Worm (Caenorhabditis elegans) whole organism, young adult: ENCODE measurements around the gene srh-186.
A peak's percentile ranks its signal among the peaks of the same experiment; 100 is the strongest.

Source experiments
- B0035.1 ChIP-seq: sonication (generic microtip); optimal IDR thresholded peaks from 2 replicates; lab custom pipeline; 2016; ENCODE audit warnings: missing genetic modification characterization, mild to moderate bottlenecking, missing compliant biosample characterization, missing genotype, missing genetic modification reagents
- C06A6.2 ChIP-seq: fragments of 200-800 bp; sonication (Bioruptor generic); conservative IDR thresholded peaks from 2 replicates; pipeline ENCODE4 v1.3.6; 2022; ENCODE audit warnings: missing genetic modification characterization, missing compliant biosample characterization
- F10E7.11 ChIP-seq: sonication (generic microtip); optimal IDR thresholded peaks from 2 replicates; lab custom pipeline; 2017; ENCODE audit warnings: mild to moderate bottlenecking, missing genetic modification characterization, moderate library complexity, missing compliant biosample characterization
- F39B2.1 ChIP-seq: fragments of 200-800 bp; sonication (Bioruptor generic); IDR thresholded peaks from 2 replicates; pipeline ENCODE4 v1.3.6; 2022; ENCODE audit warnings: missing genetic modification reagents, missing genetic modification characterization, missing compliant biosample characterization
- F52B5.7 ChIP-seq: sonication (generic microtip); optimal IDR thresholded peaks from 2 replicates; lab custom pipeline; 2016; ENCODE audit warnings: mild to moderate bottlenecking, missing genetic modification characterization, missing compliant biosample characterization
- F55B11.4 ChIP-seq: sonication (generic microtip); optimal IDR thresholded peaks from 2 replicates; lab custom pipeline; 2016; ENCODE audit warnings: missing compliant biosample characterization, missing genetic modification characterization, borderline replicate concordance; ENCODE audit not compliant: insufficient read depth
- F57A8.1 ChIP-seq: fragments of 200-800 bp; sonication (Bioruptor generic); optimal IDR thresholded peaks from 2 replicates; lab custom pipeline; 2018; ENCODE audit warnings: mild to moderate bottlenecking, missing genetic modification characterization, moderate library complexity, missing compliant biosample characterization
- T07F8.4 ChIP-seq: sonication (generic microtip); optimal IDR thresholded peaks from 2 replicates; lab custom pipeline; 2016; ENCODE audit warnings: mild to moderate bottlenecking, missing genetic modification characterization, moderate library complexity, missing compliant biosample characterization
- T26A5.8 ChIP-seq: sonication (generic microtip); optimal IDR thresholded peaks from 2 replicates; lab custom pipeline; 2016; ENCODE audit warnings: missing genetic modification characterization, missing compliant biosample characterization
- Y56A3A.18 ChIP-seq: fragments of 200-800 bp; sonication (Bioruptor generic); IDR thresholded peaks from 2 replicates; pipeline ENCODE4 v1.3.6; 2022; ENCODE audit warnings: missing genetic modification reagents, missing genetic modification characterization, missing compliant biosample characterization
- Y95B8A.8 ChIP-seq: fragments of 200-800 bp; sonication (Bioruptor generic); IDR thresholded peaks from 2 replicates; pipeline ENCODE4 v1.3.6; 2022; ENCODE audit warnings: missing genetic modification reagents, missing genetic modification characterization, missing compliant biosample characterization
- ZK185.1 ChIP-seq: sonication (generic microtip); optimal IDR thresholded peaks from 2 replicates; lab custom pipeline; 2016; ENCODE audit warnings: mild to moderate bottlenecking, missing genetic modification characterization, missing compliant biosample characterization; ENCODE audit not compliant: poor library complexity, severe bottlenecking
- akir-1 ChIP-seq: fragments of 200-800 bp; sonication (Bioruptor generic); optimal IDR thresholded peaks from 2 replicates; lab custom pipeline; 2018; ENCODE audit warnings: mild to moderate bottlenecking, missing genetic modification characterization, moderate library complexity, missing compliant biosample characterization
- cebp-1 ChIP-seq, 2 experiments: fragments of 200-800 bp in 1 of 2; sonication (Bioruptor generic) in 1 of 2; sonication (generic microtip) in 1 of 2; IDR thresholded peaks in 1 of 2; optimal IDR thresholded peaks in 1 of 2; 2 replicates each; pipeline versions ENCODE4 v1.3.6 to Lab custom; 2017 to 2022; ENCODE audit warnings: missing compliant biosample characterization in 2 of 2, missing genetic modification characterization in 2 of 2, mild to moderate bottlenecking in 1 of 2, missing genetic modification reagents in 1 of 2, moderate library complexity in 1 of 2
- cebp-2 ChIP-seq: fragments of 200-800 bp; sonication (Bioruptor generic); IDR thresholded peaks from 2 replicates; pipeline ENCODE4 v1.3.6; 2022; ENCODE audit warnings: missing genetic modification characterization, missing compliant biosample characterization
- ceh-27 ChIP-seq: fragments of 200-800 bp; sonication (Bioruptor generic); optimal IDR thresholded peaks from 2 replicates; lab custom pipeline; 2018; ENCODE audit warnings: mild to moderate bottlenecking, missing genetic modification characterization, moderate library complexity, missing compliant biosample characterization
- ceh-58 ChIP-seq: fragments of 200-800 bp; sonication (Bioruptor generic); IDR thresholded peaks from 2 replicates; pipeline ENCODE4 v1.3.6; 2022; ENCODE audit warnings: missing genetic modification characterization, missing compliant biosample characterization
- chd-7 ChIP-seq: sonication (generic microtip); optimal IDR thresholded peaks from 2 replicates; lab custom pipeline; 2016; ENCODE audit warnings: mild to moderate bottlenecking, missing genetic modification characterization, moderate library complexity, missing compliant biosample characterization
- die-1 ChIP-seq: sonication (generic microtip); optimal IDR thresholded peaks from 2 replicates; lab custom pipeline; 2016; ENCODE audit warnings: missing genotype, mild to moderate bottlenecking, missing genetic modification characterization, missing compliant biosample characterization
- egrh-3 ChIP-seq: fragments of 200-800 bp; sonication (Bioruptor generic); IDR thresholded peaks from 2 replicates; pipeline ENCODE4 v1.3.6; 2022; ENCODE audit warnings: missing genetic modification reagents, missing genetic modification characterization, missing compliant biosample characterization
- ekl-4 ChIP-seq: fragments of 200-800 bp; sonication (Bioruptor generic); IDR thresholded peaks from 2 replicates; pipeline ENCODE4 v1.3.6; 2022; ENCODE audit warnings: missing genetic modification reagents, missing genetic modification characterization, missing compliant biosample characterization
- ets-4 ChIP-seq: fragments of 200-800 bp; sonication (Bioruptor generic); optimal IDR thresholded peaks from 2 replicates; lab custom pipeline; 2018; ENCODE audit warnings: mild to moderate bottlenecking, missing genetic modification characterization, missing compliant biosample characterization
- gei-17 ChIP-seq: fragments of 200-800 bp; sonication (Bioruptor generic); optimal IDR thresholded peaks from 2 replicates; lab custom pipeline; 2018; ENCODE audit warnings: mild to moderate bottlenecking, missing genetic modification characterization, missing compliant biosample characterization
- him-1 ChIP-seq: sonication (generic microtip); optimal IDR thresholded peaks from 2 replicates; lab custom pipeline; 2016; ENCODE audit warnings: missing genotype, missing genetic modification reagents, missing genetic modification characterization, missing compliant biosample characterization
- hsf-1 ChIP-seq: fragments of 200-800 bp; sonication (Bioruptor generic); IDR thresholded peaks from 2 replicates; pipeline ENCODE4 v1.3.6; 2022; ENCODE audit warnings: missing genetic modification reagents, missing genetic modification characterization, missing compliant biosample characterization
- lin-26 ChIP-seq: fragments of 200-800 bp; sonication (Bioruptor generic); IDR thresholded peaks from 2 replicates; pipeline ENCODE4 v1.3.6; 2022; ENCODE audit warnings: missing genetic modification reagents, missing genetic modification characterization, missing compliant biosample characterization
- lin-40 ChIP-seq: sonication (generic microtip); optimal IDR thresholded peaks from 2 replicates; lab custom pipeline; 2016; ENCODE audit warnings: missing genetic modification characterization, mild to moderate bottlenecking, missing compliant biosample characterization, missing genotype, missing genetic modification reagents
- mel-28 ChIP-seq: sonication (generic microtip); optimal IDR thresholded peaks from 2 replicates; lab custom pipeline; 2016; ENCODE audit warnings: borderline replicate concordance, mild to moderate bottlenecking, missing genetic modification characterization, missing compliant biosample characterization
- mxl-1 ChIP-seq: sonication (generic microtip); optimal IDR thresholded peaks from 2 replicates; lab custom pipeline; 2016; ENCODE audit warnings: missing genetic modification characterization, missing compliant biosample characterization
- nhr-179 ChIP-seq: sonication (generic microtip); optimal IDR thresholded peaks from 2 replicates; lab custom pipeline; 2016; ENCODE audit warnings: mild to moderate bottlenecking, missing genetic modification characterization, missing compliant biosample characterization
- nhr-90 ChIP-seq: sonication (generic microtip); optimal IDR thresholded peaks from 2 replicates; lab custom pipeline; 2016; ENCODE audit warnings: missing genotype, mild to moderate bottlenecking, missing genetic modification characterization, missing compliant biosample characterization
- pbrm-1 ChIP-seq: fragments of 200-800 bp; sonication (Bioruptor generic); IDR thresholded peaks from 2 replicates; pipeline ENCODE4 v1.3.6; 2022; ENCODE audit warnings: missing genetic modification reagents, missing genetic modification characterization, missing compliant biosample characterization
- pha-4 ChIP-seq: fragments of 150-350 bp; sonication (generic microtip); optimal IDR thresholded peaks from 2 replicates; lab custom pipeline; 2014; ENCODE audit warnings: missing biosample characterization, missing genetic modification reagents, missing genetic modification characterization
- rcor-1 ChIP-seq: fragments of 200-800 bp; sonication (Bioruptor generic); IDR thresholded peaks from 2 replicates; pipeline ENCODE4 v1.3.6; 2022; ENCODE audit warnings: missing genetic modification reagents, missing genetic modification characterization, missing compliant biosample characterization
- repo-1 ChIP-seq: sonication (generic microtip); optimal IDR thresholded peaks from 2 replicates; lab custom pipeline; 2017; ENCODE audit warnings: mild to moderate bottlenecking, missing genetic modification characterization, missing compliant biosample characterization
- sdz-38 ChIP-seq: sonication (generic microtip); optimal IDR thresholded peaks from 2 replicates; lab custom pipeline; 2016; ENCODE audit warnings: missing genotype, missing genetic modification characterization, missing compliant biosample characterization
- snpc-1.3 ChIP-seq: sonication (generic microtip); optimal IDR thresholded peaks from 2 replicates; lab custom pipeline; 2017; ENCODE audit warnings: missing genetic modification characterization, mild to moderate bottlenecking, missing compliant biosample characterization, antibody characterized with exemption, moderate library complexity, missing genotype, missing genetic modification reagents; ENCODE audit not compliant: insufficient read depth
- sptf-2 ChIP-seq: fragments of 200-800 bp; sonication (Bioruptor generic); optimal IDR thresholded peaks from 2 replicates; lab custom pipeline; 2018; ENCODE audit warnings: mild to moderate bottlenecking, missing genetic modification characterization, missing compliant biosample characterization
- tbp1 ChIP-seq: fragments of 200-800 bp; sonication (Bioruptor generic); optimal IDR thresholded peaks from 2 replicates; lab custom pipeline; 2018; ENCODE audit warnings: mild to moderate bottlenecking, missing genetic modification characterization, missing compliant biosample characterization
- zfh-2 ChIP-seq: fragments of 200-800 bp; sonication (Bioruptor generic); conservative IDR thresholded peaks from 2 replicates; pipeline ENCODE4 v1.3.6; 2022; ENCODE audit warnings: missing genetic modification reagents, missing genetic modification characterization, missing compliant biosample characterization
- ztf-22 ChIP-seq: fragments of 200-800 bp; sonication (Bioruptor generic); optimal IDR thresholded peaks from 2 replicates; lab custom pipeline; 2018; ENCODE audit warnings: mild to moderate bottlenecking, missing genetic modification characterization, moderate library complexity, missing compliant biosample characterization

srh-186 gene

ce11 chrV:15955497-15955896, at the start of gene srh-186:
srh-186 (plus strand) TSS chrV:15955797.
- TF ChIP-seq lin-40 (tag; lab: Kevin White, UChicago) (no peak), him-1 (no peak), egrh-3 (GFP tag; lab: Robert Waterston, UW) (no peak), pha-4 (no peak), B0035.1 (tag; lab: Kevin White, UChicago) (no peak), C06A6.2 (GFP tag; lab: Robert Waterston, UW) (no peak), hsf-1 (GFP tag; lab: Robert Waterston, UW) (no peak), chd-7 (tag; lab: Kevin White, UChicago) (no peak)
- TF ChIP-seq, all 124 proteins: peak for 0

ce11 chrV:15911848-15912247, 43.7 kb upstream of the srh-186 start, which contains the start of gene F35E8.6:
F35E8.6 (plus strand) TSS chrV:15912148.
- TF ChIP-seq Y56A3A.18 (no peak), akir-1 (GFP tag; lab: Kevin White, UChicago) (no peak), F39B2.1 (no peak), ztf-22 (GFP tag; lab: Kevin White, UChicago) (no peak), ceh-27 (no peak), nhr-90 (tag; lab: Kevin White, UChicago) (no peak), chd-7 (tag; lab: Kevin White, UChicago) (no peak), mel-28 (tag; lab: Kevin White, UChicago) (no peak), F10E7.11 (no peak), nhr-179 (tag; lab: Kevin White, UChicago) (no peak), die-1 (no peak), ets-4 (no peak), ceh-58 (GFP tag; lab: Robert Waterston, UW) (no peak), lin-26 (GFP tag; lab: Robert Waterston, UW) (no peak), snpc-1.3 (no peak), mxl-1 (tag; lab: Kevin White, UChicago) (no peak)

ce11 chrV:15912677-15913076, 42.9 kb upstream of the srh-186 start:
- peak; percentile 17 for TF ChIP-seq F52B5.7
- no peak for TF ChIP-seq repo-1 (tag; lab: Kevin White, UChicago)
- TF ChIP-seq zfh-2 (GFP tag; lab: Robert Waterston, UW): peak; percentile 73
- no peak for TF ChIP-seq ets-4
- TF ChIP-seq pbrm-1 (GFP tag; lab: Robert Waterston, UW): no peak
- no peak for TF ChIP-seq sptf-2 (GFP tag; lab: Kevin White, UChicago)
- no peak for TF ChIP-seq F55B11.4 (tag; lab: Kevin White, UChicago)
- TF ChIP-seq Y95B8A.8 (GFP tag; lab: Robert Waterston, UW): no peak

- no peak for TF ChIP-seq ekl-4 (GFP tag; lab: Robert Waterston, UW)
- TF ChIP-seq, all 124 proteins: peak for 0
These were observed 41.9 kb upstream of the srh-186 start, which contains the start of gene F35E8.7 for ce11 chrV:15913714-15914113. F35E8.7 (plus strand) TSS chrV:15914014.

- TF ChIP-seq hsf-1 (GFP tag; lab: Robert Waterston, UW) (no peak), T07F8.4 (tag; lab: Kevin White, UChicago) (no peak), zfh-2 (GFP tag; lab: Robert Waterston, UW) (peak; percentile 59), T26A5.8 (no peak), cebp-2 (GFP tag; lab: Robert Waterston, UW) (0 out of 2 replicates have a peak, but pooled peaks have one; percentile 67), cebp-1 (GFP tag; IDR thresholded peaks at IDR 0.05; lab: Robert Waterston, UW) (no peak), cebp-1 (tag; optimal IDR thresholded peaks at IDR 0.05; lab: Kevin White, UChicago) (no peak), ZK185.1 (tag; lab: Kevin White, UChicago) (no peak), rcor-1 (GFP tag; lab: Robert Waterston, UW) (no peak), F57A8.1 (GFP tag; lab: Kevin White, UChicago) (no peak), sdz-38 (tag; lab: Kevin White, UChicago) (no peak), tbp1 (GFP tag; lab: Kevin White, UChicago) (no peak), F39B2.1 (no peak), gei-17 (GFP tag; lab: Kevin White, UChicago) (no peak)
- TF ChIP-seq, all 124 proteins: peak for 2
These were observed 40.8 kb upstream of the srh-186 start for ce11 chrV:15914774-15915173.
